Fruit fly (Drosophila melanogaster) Kc167 (cell line): ENCODE data around the gene CG17839.

Source experiments
- Myc ChIP-seq: fragments of >200 bp; optimal IDR thresholded peaks from 2 replicates; lab custom pipeline; 2017; ENCODE audit warnings: missing external identifiers
- Sin3A ChIP-seq: fragments of >200 bp; optimal IDR thresholded peaks from 2 replicates; lab custom pipeline; 2018; ENCODE audit warnings: missing external identifiers
- h ChIP-seq: fragments of >200 bp; optimal IDR thresholded peaks from 3 replicates; lab custom pipeline; 2018; ENCODE audit warnings: missing external identifiers
- insv ChIP-seq: fragments of >200 bp; optimal IDR thresholded peaks from 3 replicates; lab custom pipeline; 2018; ENCODE audit warnings: missing external identifiers
- psq ChIP-seq: fragments of >200 bp; optimal IDR thresholded peaks from 2 replicates; lab custom pipeline; 2017; ENCODE audit warnings: missing external identifiers
- ttk ChIP-seq: sonication (Bioruptor generic); optimal IDR thresholded peaks from 2 replicates; lab custom pipeline; 2017; ENCODE audit warnings: missing external identifiers

CG17839 gene

DNA sequence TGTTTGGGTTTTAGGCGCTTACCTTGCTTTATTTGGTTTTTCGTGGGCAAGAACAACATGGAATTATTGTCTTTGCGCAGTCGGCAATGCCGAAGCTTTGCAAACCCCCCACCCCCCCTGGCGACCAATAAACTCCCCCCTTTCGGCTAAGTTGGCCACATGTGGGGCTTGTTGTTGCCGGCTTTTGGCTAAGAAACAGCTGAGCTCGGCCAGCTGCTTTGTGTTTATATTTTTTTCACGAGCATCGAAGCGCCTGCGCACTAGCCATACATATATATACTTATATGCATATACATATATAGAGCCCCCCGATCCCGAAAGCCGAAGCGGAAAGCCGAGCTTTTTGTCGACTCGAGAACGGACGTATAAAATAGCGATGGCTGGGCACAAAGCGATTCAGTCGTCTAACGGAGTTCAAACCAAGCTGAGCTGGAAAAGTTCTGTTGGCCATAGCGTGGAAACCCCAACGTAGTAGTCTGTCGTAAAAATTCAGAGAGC lies at the start of gene CG17839:
Gene CG17839 (plus strand): TSS at position 413 of the 498 bp plus-strand sequence.
- TF ChIP-seq psq (lab: Kevin White, UChicago): no peak
- no peak for TF ChIP-seq ttk (lab: Kevin White, UChicago)
- no peak for TF ChIP-seq Myc (lab: Kevin White, UChicago)
- no peak for TF ChIP-seq h (lab: Kevin White, UChicago)
- no peak for TF ChIP-seq Sin3A
- no peak for TF ChIP-seq insv

DNA sequence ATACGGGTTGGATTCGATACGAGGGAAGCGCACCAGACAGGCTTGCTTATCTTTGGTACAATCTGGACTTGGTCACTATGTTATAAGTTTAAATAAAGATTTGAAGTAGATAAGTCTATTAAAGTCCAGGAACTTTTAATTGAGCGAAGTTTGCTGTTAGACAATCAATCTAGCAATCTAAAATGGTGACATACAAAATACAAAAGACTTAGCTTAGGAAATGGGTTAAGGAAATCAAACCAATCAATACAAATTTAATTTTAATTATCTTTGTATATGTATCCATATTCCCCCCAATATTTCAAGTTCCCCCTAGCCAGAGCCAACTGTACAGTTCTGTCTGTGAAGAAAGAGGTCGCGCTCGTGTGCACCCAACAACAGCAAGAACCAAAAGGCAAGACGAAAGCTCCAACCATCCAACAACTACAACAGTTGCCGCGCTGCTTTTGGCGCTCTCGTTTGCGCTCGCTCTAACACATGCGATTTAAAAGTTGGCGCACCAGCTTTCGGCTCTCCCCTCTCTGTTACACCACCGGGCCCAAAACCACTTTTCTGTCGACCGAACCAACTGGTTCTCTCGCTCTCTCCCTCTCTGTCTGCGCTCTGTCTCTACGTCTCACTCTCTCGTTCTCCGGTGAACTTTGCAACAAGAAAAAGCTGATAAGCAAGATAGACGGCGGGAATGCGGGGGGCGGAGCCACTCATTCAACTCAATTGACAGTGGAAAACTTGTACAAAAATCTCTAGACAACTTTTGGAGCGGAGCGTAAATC lies 48.8 kb upstream of the CG17839 start:
- TF ChIP-seq Myc (lab: Kevin White, UChicago): no peak
- TF ChIP-seq insv: no peak
- TF ChIP-seq Sin3A: no peak
- TF ChIP-seq ttk (lab: Kevin White, UChicago): no peak
- TF ChIP-seq h (lab: Kevin White, UChicago): no peak
- no peak for TF ChIP-seq psq (lab: Kevin White, UChicago)

DNA sequence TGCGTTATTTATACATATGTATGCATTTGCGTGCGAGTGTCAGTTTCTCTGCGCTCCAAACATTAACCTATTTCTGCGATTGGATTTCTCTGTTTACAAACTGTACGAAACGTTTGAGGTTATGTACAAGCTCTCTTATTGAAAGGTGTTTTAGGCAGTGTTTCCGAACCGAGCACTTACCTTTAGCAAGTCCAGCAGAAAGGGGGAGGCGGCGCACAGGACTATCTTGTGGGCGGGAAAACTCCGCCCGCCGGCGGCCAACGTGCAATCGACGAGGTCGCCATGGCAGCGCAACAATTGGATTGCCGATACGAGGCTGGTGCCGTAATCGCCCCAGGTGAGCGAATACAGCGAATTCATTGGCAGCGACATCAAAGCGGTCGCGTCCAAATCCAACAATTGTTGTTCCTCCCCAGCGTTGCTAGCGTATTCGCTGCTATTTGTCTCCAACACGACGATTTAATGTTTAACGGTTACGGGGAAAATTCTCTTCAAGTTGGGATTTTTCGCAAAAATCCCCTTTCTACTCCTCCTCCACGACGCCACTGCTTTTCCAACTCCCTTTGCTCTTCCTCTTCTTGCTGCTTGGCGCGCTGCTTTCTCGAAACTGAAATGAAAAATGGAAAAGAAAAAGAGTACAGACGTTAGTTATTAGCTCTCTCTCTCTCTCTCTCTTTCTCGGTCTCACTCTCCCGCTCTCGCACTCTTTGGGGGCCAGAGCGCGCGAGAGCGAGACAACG lies 48.0 kb upstream of the CG17839 start:
- TF ChIP-seq psq (lab: Kevin White, UChicago) (no peak), insv (no peak), ttk (lab: Kevin White, UChicago) (no peak), Sin3A (no peak), h (lab: Kevin White, UChicago) (no peak), Myc (lab: Kevin White, UChicago) (no peak)

DNA sequence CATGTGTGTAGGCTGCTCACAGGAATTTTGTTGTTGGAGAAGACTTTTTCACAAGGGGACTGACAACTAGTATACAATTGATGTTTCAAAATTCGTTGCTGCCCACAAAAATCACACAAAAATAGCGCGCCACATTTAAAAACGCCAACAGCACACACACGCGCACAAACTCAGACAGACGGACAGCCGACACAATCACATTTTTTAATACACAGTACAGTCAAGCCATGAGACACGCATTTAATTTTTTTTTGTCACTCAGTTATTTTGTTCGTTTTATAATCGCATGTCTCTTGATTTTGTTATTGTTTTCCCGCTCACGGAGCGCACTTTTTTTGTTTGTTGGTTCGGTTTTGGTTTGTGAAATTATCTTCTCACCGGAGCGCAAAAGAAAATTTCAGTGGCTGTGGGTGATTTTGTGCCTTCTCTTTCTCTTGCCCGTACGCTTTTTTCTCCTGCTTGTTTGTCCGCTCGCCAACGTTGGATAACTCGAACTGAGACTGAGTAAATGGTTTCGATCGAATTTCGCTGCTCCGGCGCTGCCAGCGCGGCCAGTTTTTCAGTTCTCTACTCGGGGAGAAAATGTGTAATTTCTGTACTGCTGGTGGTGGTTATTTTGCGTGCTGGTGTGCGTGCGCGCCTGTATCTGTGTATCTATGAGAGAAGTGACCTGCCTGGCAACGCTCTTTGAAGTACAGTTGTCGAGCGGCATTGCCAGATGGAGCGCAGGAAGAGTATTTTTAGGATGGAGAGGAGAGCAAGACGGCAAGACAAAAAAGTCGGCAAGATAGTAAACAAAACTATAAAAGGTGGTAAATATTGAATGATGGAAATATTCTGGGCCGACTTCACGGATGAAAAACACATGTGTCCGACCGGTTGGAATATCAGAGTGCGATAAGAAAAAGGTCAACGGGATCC lies 47.2 kb upstream of the CG17839 start, which contains the start of gene CG42507:
Gene CG42507 (minus strand): TSS at position 499 of the 921 bp plus-strand sequence.
- no peak for TF ChIP-seq Myc (lab: Kevin White, UChicago)
- TF ChIP-seq ttk (lab: Kevin White, UChicago): no peak
- no peak for TF ChIP-seq Sin3A
- no peak for TF ChIP-seq insv
- TF ChIP-seq psq (lab: Kevin White, UChicago): no peak
- no peak for TF ChIP-seq h (lab: Kevin White, UChicago)

dm6 chr3L:14758730-14759096 lies 46.2 kb upstream of the CG17839 start:
- TF ChIP-seq insv (no peak), Myc (lab: Kevin White, UChicago) (no peak), ttk (lab: Kevin White, UChicago) (no peak), Sin3A (no peak), psq (lab: Kevin White, UChicago) (no peak), h (lab: Kevin White, UChicago) (no peak)

DNA sequence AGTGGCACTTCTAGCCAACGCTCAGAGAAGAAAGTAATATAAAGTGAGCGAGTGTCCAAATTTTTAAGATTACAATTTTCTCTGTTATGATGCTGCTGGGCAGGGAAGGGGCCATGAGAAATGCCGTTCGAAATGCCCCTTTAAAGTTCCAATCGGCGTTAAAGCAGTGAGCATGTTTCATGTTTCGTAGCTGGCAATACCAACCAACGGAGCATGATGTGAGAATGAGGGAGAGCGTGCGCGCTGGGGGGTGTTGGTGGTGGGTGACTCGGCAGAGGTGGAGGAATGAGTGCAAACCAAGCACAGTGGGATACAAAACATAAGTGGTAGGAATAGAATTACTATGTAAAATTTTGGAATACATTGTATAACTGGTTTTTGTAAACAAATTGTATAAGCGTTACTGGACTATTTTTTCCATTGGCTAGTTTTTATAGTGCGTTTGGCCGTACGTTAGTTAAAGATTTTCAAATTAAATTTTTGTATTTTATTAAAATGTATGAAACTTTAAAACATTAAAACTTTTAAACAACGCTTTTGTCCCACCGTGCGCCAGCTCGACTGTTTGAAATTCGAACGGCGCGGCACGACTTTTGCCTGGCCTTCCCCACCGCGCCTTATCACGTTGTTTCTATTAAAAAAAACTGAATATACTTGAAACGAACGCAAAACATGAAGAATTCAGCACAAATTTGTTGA lies 45.7 kb upstream of the CG17839 start:
- TF ChIP-seq ttk (lab: Kevin White, UChicago) (no peak), psq (lab: Kevin White, UChicago) (no peak), Sin3A (no peak), Myc (lab: Kevin White, UChicago) (no peak), insv (no peak), h (lab: Kevin White, UChicago) (no peak)

DNA sequence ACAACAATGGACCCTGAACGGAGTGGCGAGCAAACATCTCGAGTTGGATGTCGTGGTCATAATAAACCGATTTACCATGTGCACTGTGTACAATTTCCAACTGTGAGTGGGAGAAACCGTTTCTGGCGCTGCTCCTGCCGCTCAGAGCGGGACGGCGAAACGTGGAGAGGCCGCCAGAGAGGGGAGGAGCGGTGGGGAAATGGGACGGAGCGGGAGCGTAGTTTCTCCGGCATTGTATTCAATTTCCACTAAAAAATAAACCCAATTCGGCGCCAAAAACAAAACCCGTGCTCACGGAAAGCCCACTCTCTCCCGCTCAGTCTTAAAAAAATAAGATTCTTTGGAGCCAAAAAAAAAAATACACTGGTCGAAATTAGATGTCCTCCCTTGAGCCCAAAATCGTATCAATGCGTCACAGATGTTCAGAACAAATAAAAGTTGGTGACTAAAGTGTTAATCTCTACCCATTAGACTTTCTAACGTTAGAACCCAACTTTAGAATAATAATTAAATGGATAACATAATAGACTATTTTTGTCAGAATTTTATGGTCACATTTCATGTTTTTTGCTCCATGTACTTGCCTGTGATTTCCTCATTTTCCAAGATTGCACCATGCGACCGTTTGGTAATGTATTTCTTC lies 44.8 kb upstream of the CG17839 start:
- TF ChIP-seq psq (lab: Kevin White, UChicago) (no peak), insv (no peak), h (lab: Kevin White, UChicago) (no peak), Myc (lab: Kevin White, UChicago) (no peak), Sin3A (no peak), ttk (lab: Kevin White, UChicago) (no peak)

DNA sequence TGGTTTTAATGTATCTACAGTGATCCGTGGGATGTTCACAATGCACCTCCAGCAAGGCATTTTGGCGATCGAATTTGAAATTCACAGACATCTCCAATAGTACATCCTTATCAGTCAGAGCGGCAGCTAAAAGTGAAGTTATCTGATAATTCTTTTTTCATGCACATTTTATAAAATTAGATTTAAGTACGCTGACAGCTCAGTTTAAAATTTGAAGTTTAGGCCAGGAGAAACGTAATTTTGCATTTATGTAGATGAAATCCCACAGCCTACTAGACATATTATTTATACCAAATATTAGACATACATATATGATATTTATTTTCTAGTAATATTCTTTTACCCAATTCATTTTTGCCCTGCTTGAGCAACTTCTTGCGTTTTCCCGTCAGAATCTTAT lies 44.0 kb upstream of the CG17839 start, which contains the start of gene Trl:
Gene Trl (minus strand): TSS at position 101 of the 400 bp plus-strand sequence.
- TF ChIP-seq h (lab: Kevin White, UChicago) (no peak), Myc (lab: Kevin White, UChicago) (no peak), Sin3A (no peak), insv (no peak), ttk (lab: Kevin White, UChicago) (no peak), psq (lab: Kevin White, UChicago) (no peak)

- TF ChIP-seq ttk (lab: Kevin White, UChicago): no peak
- TF ChIP-seq Myc (lab: Kevin White, UChicago): no peak
- no peak for TF ChIP-seq insv
- TF ChIP-seq h (lab: Kevin White, UChicago): no peak
- TF ChIP-seq Sin3A: no peak
- no peak for TF ChIP-seq psq (lab: Kevin White, UChicago)
Observed at dm6 chr3L:14761837-14762785, 42.8 kb upstream of the CG17839 start, which contains the start of the genes Tsen34 and Mgat4a. Gene Tsen34, minus strand, starts transcription at chr3L:14761844. Gene Mgat4a, plus strand, starts transcription at chr3L:14762028.
